Worm (Caenorhabditis elegans): ENCODE results near the gene C05E7.3.

- TF ChIP-seq sea-2 (GFP tag; optimal IDR thresholded peaks at IDR 0.05) (no peak), tbx-2 (tag; optimal IDR thresholded peaks at IDR 0.05) (no peak), ceh-16 (tag; optimal IDR thresholded peaks at IDR 0.05) (no peak), aly-2 (tag; optimal IDR thresholded peaks at IDR 0.05) (no peak)
Measured at ce11 chrX:12899140-12899888, 47.1 kb downstream of the C05E7.3 start.
